Fruit fly (Drosophila melanogaster) whole organism, embryonic: Measurements from ENCODE around the gene scaf6.
A peak's percentile ranks its signal among the peaks of the same experiment; 100 is the strongest.

Source experiments
- Abd-B ChIP-seq: fragments of 200-800 bp; sonication (Bioruptor generic); optimal IDR thresholded peaks from 2 replicates; lab custom pipeline; 2018; ENCODE audit warnings: missing biosample characterization, mild to moderate bottlenecking, missing genetic modification characterization, moderate library complexity
- BEAF-32 ChIP-seq: fragments of 200-800 bp; sonication (Bioruptor generic); optimal IDR thresholded peaks from 3 replicates; lab custom pipeline; 2017; ENCODE audit warnings: missing biosample characterization, missing genetic modification characterization, mild to moderate bottlenecking, moderate library complexity, missing genetic modification reagents
- Bdp1 ChIP-seq: fragments of 200-800 bp; sonication (Bioruptor generic); optimal IDR thresholded peaks from 3 replicates; lab custom pipeline; 2016; ENCODE audit warnings: missing biosample characterization, missing genetic modification characterization
- Bteb2 ChIP-seq: fragments of 200-800 bp; sonication (Bioruptor generic); optimal IDR thresholded peaks from 2 replicates; lab custom pipeline; 2016; ENCODE audit warnings: missing biosample characterization, missing genetic modification characterization
- CG1024 ChIP-seq: fragments of 200-800 bp; sonication (Bioruptor generic); IDR thresholded peaks from 2 replicates; pipeline ENCODE4 v1.3.6; 2022; ENCODE audit warnings: missing biosample characterization, missing genetic modification characterization
- CG10462 ChIP-seq: fragments of 200-800 bp; sonication (Bioruptor generic); optimal IDR thresholded peaks from 2 replicates; lab custom pipeline; 2016; ENCODE audit warnings: missing biosample characterization, missing genetic modification characterization
- CG10565 ChIP-seq: fragments of 200-800 bp; sonication (Bioruptor generic); optimal IDR thresholded peaks from 3 replicates; lab custom pipeline; 2016; ENCODE audit warnings: missing biosample characterization, mild to moderate bottlenecking, missing genetic modification characterization
- CG10959 ChIP-seq: fragments of 200-800 bp; sonication (Bioruptor generic); IDR thresholded peaks from 2 replicates; pipeline ENCODE4 v1.3.6; 2022; ENCODE audit warnings: missing biosample characterization, missing genetic modification characterization
- CG11695 ChIP-seq: fragments of 200-800 bp; sonication (Bioruptor generic); IDR thresholded peaks from 3 replicates; pipeline ENCODE4 v1.3.6; 2022; ENCODE audit warnings: missing biosample characterization, missing genetic modification characterization
- CG12391 ChIP-seq: fragments of 200-800 bp; sonication (Bioruptor generic); optimal IDR thresholded peaks from 3 replicates; lab custom pipeline; 2018; ENCODE audit warnings: missing biosample characterization, mild to moderate bottlenecking, missing genetic modification characterization, moderate library complexity
- CG12659 ChIP-seq: fragments of 200-800 bp; sonication (Bioruptor generic); optimal IDR thresholded peaks from 3 replicates; lab custom pipeline; 2017; ENCODE audit warnings: mild to moderate bottlenecking, missing biosample characterization, missing genetic modification reagents, missing genetic modification characterization
- CG13287 ChIP-seq: fragments of 200-800 bp; sonication (Bioruptor generic); IDR thresholded peaks from 2 replicates; pipeline ENCODE4 v1.3.6; 2022; ENCODE audit warnings: missing biosample characterization, missing genetic modification characterization; ENCODE audit not compliant: partially characterized antibody
- CG14441 ChIP-seq: fragments of 200-800 bp; sonication (Bioruptor generic); IDR thresholded peaks from 2 replicates; pipeline ENCODE4 v1.3.6; 2022; ENCODE audit warnings: missing biosample characterization, missing genetic modification characterization
- CG1647 ChIP-seq: fragments of 200-800 bp; sonication (Bioruptor generic); optimal IDR thresholded peaks from 3 replicates; lab custom pipeline; 2016; ENCODE audit warnings: missing biosample characterization, missing genetic modification characterization
- CG16813 ChIP-seq: fragments of 200-800 bp; sonication (Bioruptor generic); IDR thresholded peaks from 3 replicates; pipeline ENCODE4 v1.3.6; 2022; ENCODE audit warnings: missing biosample characterization, missing genetic modification characterization; ENCODE audit not compliant: partially characterized antibody
- CG1832 ChIP-seq: fragments of 200-800 bp; sonication (Bioruptor generic); optimal IDR thresholded peaks from 2 replicates; lab custom pipeline; 2017; ENCODE audit warnings: missing biosample characterization, mild to moderate bottlenecking, missing genetic modification characterization, inconsistent platforms
- CG2116 ChIP-seq: fragments of 200-800 bp; sonication (Bioruptor generic); optimal IDR thresholded peaks from 3 replicates; lab custom pipeline; 2018; ENCODE audit warnings: missing biosample characterization, mild to moderate bottlenecking, missing genetic modification characterization
- CG2889 ChIP-seq: fragments of 200-800 bp; sonication (Bioruptor generic); IDR thresholded peaks from 3 replicates; pipeline ENCODE4 v1.3.6; 2022; ENCODE audit warnings: missing biosample characterization, missing genetic modification characterization
- CG4282 ChIP-seq: fragments of 200-800 bp; sonication (Bioruptor generic); optimal IDR thresholded peaks from 2 replicates; lab custom pipeline; 2016; ENCODE audit warnings: missing biosample characterization, missing genetic modification characterization
- CG4707 ChIP-seq: fragments of 200-800 bp; sonication (Bioruptor generic); optimal IDR thresholded peaks from 2 replicates; lab custom pipeline; 2018; ENCODE audit warnings: missing biosample characterization, mild to moderate bottlenecking, missing genetic modification characterization, moderate library complexity
- CG5245 ChIP-seq: fragments of 200-800 bp; sonication (Bioruptor generic); optimal IDR thresholded peaks from 3 replicates; lab custom pipeline; 2016; ENCODE audit warnings: missing biosample characterization, missing genetic modification characterization
- CG6791 ChIP-seq: fragments of 200-800 bp; sonication (Bioruptor generic); IDR thresholded peaks from 3 replicates; pipeline ENCODE4 v1.3.6; 2022; ENCODE audit warnings: missing biosample characterization, missing genetic modification characterization; ENCODE audit not compliant: partially characterized antibody
- CG8281 ChIP-seq: fragments of 200-800 bp; sonication (Bioruptor generic); optimal IDR thresholded peaks from 2 replicates; lab custom pipeline; 2018; ENCODE audit warnings: missing biosample characterization, mild to moderate bottlenecking, missing genetic modification characterization, moderate library complexity
- Dek ChIP-seq: fragments of 200-800 bp; sonication (Bioruptor generic); optimal IDR thresholded peaks from 3 replicates; lab custom pipeline; 2019; ENCODE audit warnings: missing biosample characterization, mild to moderate bottlenecking, missing genetic modification characterization, moderate library complexity
- Dll ChIP-seq: fragments of 200-800 bp; sonication (Bioruptor generic); IDR thresholded peaks from 4 replicates; pipeline ENCODE4 v1.3.6; 2022; ENCODE audit warnings: missing biosample characterization, missing genetic modification characterization; ENCODE audit not compliant: partially characterized antibody
- Doc3 ChIP-seq: fragments of 200-800 bp; sonication (Bioruptor generic); IDR thresholded peaks from 3 replicates; pipeline ENCODE4 v1.3.6; 2022; ENCODE audit warnings: missing biosample characterization, missing genetic modification characterization; ENCODE audit not compliant: partially characterized antibody
- Dref ChIP-seq: fragments of 200-800 bp; sonication (Bioruptor generic); IDR thresholded peaks from 2 replicates; pipeline ENCODE4 v1.3.6; 2022; ENCODE audit warnings: missing biosample characterization, missing genetic modification characterization
- GATAe ChIP-seq: fragments of 200-800 bp; sonication (Bioruptor generic); conservative IDR thresholded peaks from 2 replicates; pipeline ENCODE4 v1.3.6; 2022; ENCODE audit warnings: missing biosample characterization, missing genetic modification characterization
- HLH4C ChIP-seq: fragments of 200-800 bp; sonication (Bioruptor generic); IDR thresholded peaks from 3 replicates; pipeline ENCODE4 v1.3.6; 2022; ENCODE audit warnings: missing biosample characterization, missing genetic modification characterization; ENCODE audit not compliant: partially characterized antibody
- Hr3 ChIP-seq: fragments of 200-800 bp; sonication (Bioruptor generic); optimal IDR thresholded peaks from 3 replicates; lab custom pipeline; 2016; ENCODE audit warnings: missing biosample characterization, missing genetic modification characterization
- Lhr ChIP-seq: fragments of 200-800 bp; sonication (Bioruptor generic); optimal IDR thresholded peaks from 3 replicates; lab custom pipeline; 2017; ENCODE audit warnings: mild to moderate bottlenecking, missing biosample characterization, missing genetic modification reagents, missing genetic modification characterization
- Opbp ChIP-seq: fragments of 200-800 bp; sonication (Bioruptor generic); IDR thresholded peaks from 3 replicates; pipeline ENCODE4 v1.3.6; 2022; ENCODE audit warnings: missing biosample characterization, missing genetic modification characterization; ENCODE audit not compliant: partially characterized antibody
- ab ChIP-seq: fragments of 200-800 bp; sonication (Bioruptor generic); optimal IDR thresholded peaks from 2 replicates; lab custom pipeline; 2016; ENCODE audit warnings: missing biosample characterization, missing genetic modification characterization
- ato ChIP-seq: fragments of 200-800 bp; sonication (Bioruptor generic); IDR thresholded peaks from 2 replicates; pipeline ENCODE4 v1.3.6; 2022; ENCODE audit warnings: missing biosample characterization, missing genetic modification characterization; ENCODE audit not compliant: partially characterized antibody
- chn ChIP-seq: fragments of 200-800 bp; sonication (Bioruptor generic); optimal IDR thresholded peaks from 2 replicates; lab custom pipeline; 2016; ENCODE audit warnings: missing biosample characterization, missing genetic modification characterization
- crol ChIP-seq: fragments of 200-800 bp; sonication (Bioruptor generic); IDR thresholded peaks from 2 replicates; pipeline ENCODE4 v1.3.6; 2022; ENCODE audit warnings: missing biosample characterization, missing genetic modification characterization
- crp ChIP-seq, 2 experiments: fragments of 200-800 bp; sonication (Bioruptor generic); optimal IDR thresholded peaks; 2 replicates in 1 of 2; 3 replicates in 1 of 2; lab custom pipeline; 2017; ENCODE audit warnings: missing biosample characterization in 2 of 2, missing genetic modification characterization in 2 of 2, mild to moderate bottlenecking in 1 of 2, moderate library complexity in 1 of 2
- dmrt99B ChIP-seq: fragments of 200-800 bp; sonication (Bioruptor generic); optimal IDR thresholded peaks from 2 replicates; lab custom pipeline; 2018; ENCODE audit warnings: missing biosample characterization, mild to moderate bottlenecking, missing genetic modification characterization, moderate library complexity
- fd96Cb ChIP-seq: fragments of 200-800 bp; sonication (Bioruptor generic); optimal IDR thresholded peaks from 2 replicates; lab custom pipeline; 2018; ENCODE audit warnings: missing biosample characterization, mild to moderate bottlenecking, missing genetic modification characterization, moderate library complexity
- gcm2 ChIP-seq: fragments of 200-800 bp; sonication (Bioruptor generic); optimal IDR thresholded peaks from 2 replicates; lab custom pipeline; 2016; ENCODE audit warnings: missing biosample characterization, missing genetic modification characterization
- ham ChIP-seq: fragments of 200-800 bp; sonication (Bioruptor generic); IDR thresholded peaks from 2 replicates; pipeline ENCODE4 v1.3.6; 2022; ENCODE audit warnings: missing biosample characterization, missing genetic modification characterization
- hbn ChIP-seq: fragments of 200-800 bp; sonication (Bioruptor generic); IDR thresholded peaks from 2 replicates; pipeline ENCODE4 v1.3.6; 2022; ENCODE audit warnings: missing biosample characterization, missing genetic modification characterization; ENCODE audit not compliant: partially characterized antibody
- jigr1 ChIP-seq: fragments of 200-800 bp; sonication (Bioruptor generic); IDR thresholded peaks from 3 replicates; pipeline ENCODE4 v1.3.6; 2022; ENCODE audit warnings: missing biosample characterization, missing genetic modification characterization
- org-1 ChIP-seq: fragments of 200-800 bp; sonication (Bioruptor generic); optimal IDR thresholded peaks from 2 replicates; lab custom pipeline; 2017; ENCODE audit warnings: missing biosample characterization, missing genetic modification characterization
- schlank ChIP-seq: fragments of 200-800 bp; sonication (Bioruptor generic); optimal IDR thresholded peaks from 2 replicates; lab custom pipeline; 2018; ENCODE audit warnings: missing biosample characterization, mild to moderate bottlenecking, missing genetic modification characterization
- slou ChIP-seq: fragments of 200-800 bp; sonication (Bioruptor generic); optimal IDR thresholded peaks from 3 replicates; lab custom pipeline; 2016; ENCODE audit warnings: missing biosample characterization, missing genetic modification characterization
- tna ChIP-seq: fragments of 200-800 bp; sonication (Bioruptor generic); IDR thresholded peaks from 2 replicates; pipeline ENCODE4 v1.3.6; 2022; ENCODE audit warnings: missing biosample characterization, missing genetic modification characterization; ENCODE audit not compliant: partially characterized antibody
- trem ChIP-seq: fragments of 200-800 bp; optimal IDR thresholded peaks from 3 replicates; lab custom pipeline; 2019; ENCODE audit warnings: missing biosample characterization, mild to moderate bottlenecking, missing genetic modification characterization, moderate library complexity
- zen2 ChIP-seq: fragments of 200-800 bp; sonication (Bioruptor generic); IDR thresholded peaks from 3 replicates; pipeline ENCODE4 v1.3.6; 2022; ENCODE audit warnings: missing biosample characterization, missing genetic modification characterization; ENCODE audit not compliant: partially characterized antibody
- zfh1 ChIP-seq: fragments of 200-800 bp; sonication (Bioruptor generic); IDR thresholded peaks from 3 replicates; pipeline ENCODE4 v1.3.6; 2022; ENCODE audit warnings: missing biosample characterization, missing genetic modification characterization

scaf6 gene

DNA sequence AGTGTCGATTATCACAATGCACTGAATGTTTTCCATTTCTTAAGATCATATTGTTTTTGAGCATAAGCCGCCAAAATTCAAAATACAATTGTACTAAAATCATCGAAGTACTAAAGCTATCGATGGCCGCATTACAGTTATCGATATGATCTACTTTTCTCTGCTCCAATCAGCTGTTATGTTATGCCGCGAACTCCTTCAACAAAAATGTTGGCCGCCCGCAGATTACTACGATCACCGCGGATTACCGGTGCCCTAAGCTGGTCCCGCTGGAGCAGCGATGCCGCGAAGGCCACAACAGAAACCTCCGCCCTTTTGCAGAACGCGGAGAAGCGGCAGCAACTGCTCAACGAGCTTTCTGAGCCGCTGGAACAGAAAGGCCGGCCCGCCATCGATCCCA, 6.9 kb downstream of the scaf6 start, which contains the start of gene beg (continued):
- TF ChIP-seq Hr3 (GFP tag; lab: Kevin White, UChicago) (no peak), ato (GFP tag; lab: Robert Waterston, UW) (peak; percentile 71), ab (GFP tag; lab: Kevin White, UChicago) (no peak), CG10462 (GFP tag; lab: Kevin White, UChicago) (no peak), CG4282 (GFP tag; lab: Kevin White, UChicago) (no peak), org-1 (no peak), zen2 (GFP tag; lab: Robert Waterston, UW) (peak; percentile 83; the same call in 2 of the 3 replicates), BEAF-32 (GFP tag; lab: Kevin White, UChicago) (peak; percentile 60), CG5245 (GFP tag; lab: Kevin White, UChicago) (no peak), zfh1 (no peak), fd96Cb (no peak), dmrt99B (tag; lab: Kevin White, UChicago) (no peak), CG11695 (no peak), CG1024 (no peak), CG14441 (GFP tag; lab: Robert Waterston, UW) (no peak), gcm2 (GFP tag; lab: Kevin White, UChicago) (no peak), CG4707 (GFP tag; lab: Kevin White, UChicago) (no peak), CG2116 (peak; percentile 69), crp (GFP tag; optimal IDR thresholded peaks at IDR 0.05; lab: Kevin White, UChicago) (peak; percentile 30 to 90), CG12391 (tag; lab: Kevin White, UChicago) (no peak), Lhr (GFP tag; lab: Kevin White, UChicago) (no peak), Dll (GFP tag; lab: Robert Waterston, UW) (peak; percentile 79), trem (tag; lab: Kevin White, UChicago) (peak; percentile 16), CG2889 (GFP tag; lab: Robert Waterston, UW) (no peak), CG10959 (GFP tag; lab: Robert Waterston, UW) (no peak), CG1832 (GFP tag; lab: Kevin White, UChicago) (no peak), CG16813 (GFP tag; lab: Robert Waterston, UW) (peak; percentile 61; the same call in 2 of the 3 replicates), Abd-B (GFP tag; lab: Kevin White, UChicago) (no peak), HLH4C (GFP tag; lab: Robert Waterston, UW) (peak; percentile 81), GATAe (GFP tag; lab: Robert Waterston, UW) (no peak), CG1647 (no peak), crol (GFP tag; lab: Robert Waterston, UW) (no peak), CG10565 (GFP tag; lab: Kevin White, UChicago) (no peak), Dref (GFP tag; lab: Robert Waterston, UW) (peak; percentile 74), Opbp (GFP tag; lab: Robert Waterston, UW) (peak; percentile 73; the same call in 2 of the 3 replicates), Dek (tag; lab: Kevin White, UChicago) (no peak), CG6791 (peak; percentile 69; the same call in 2 of the 3 replicates), schlank (no peak), Bdp1 (GFP tag; lab: Kevin White, UChicago) (no peak), jigr1 (GFP tag; lab: Robert Waterston, UW) (no peak), Doc3 (GFP tag; lab: Robert Waterston, UW) (peak; percentile 65), tna (peak; percentile 62), hbn (GFP tag; lab: Robert Waterston, UW) (peak; percentile 66), CG13287 (GFP tag; lab: Robert Waterston, UW) (peak; percentile 86), ham (GFP tag; lab: Robert Waterston, UW) (no peak), CG12659 (GFP tag; lab: Kevin White, UChicago) (no peak), chn (no peak), slou (GFP tag; lab: Kevin White, UChicago) (no peak), CG8281 (tag; lab: Kevin White, UChicago) (no peak), Bteb2 (GFP tag; lab: Kevin White, UChicago) (no peak)
